Fruit fly (Drosophila melanogaster): Measurements from ENCODE around the gene Rsph9.

Rsph9 gene

DNA sequence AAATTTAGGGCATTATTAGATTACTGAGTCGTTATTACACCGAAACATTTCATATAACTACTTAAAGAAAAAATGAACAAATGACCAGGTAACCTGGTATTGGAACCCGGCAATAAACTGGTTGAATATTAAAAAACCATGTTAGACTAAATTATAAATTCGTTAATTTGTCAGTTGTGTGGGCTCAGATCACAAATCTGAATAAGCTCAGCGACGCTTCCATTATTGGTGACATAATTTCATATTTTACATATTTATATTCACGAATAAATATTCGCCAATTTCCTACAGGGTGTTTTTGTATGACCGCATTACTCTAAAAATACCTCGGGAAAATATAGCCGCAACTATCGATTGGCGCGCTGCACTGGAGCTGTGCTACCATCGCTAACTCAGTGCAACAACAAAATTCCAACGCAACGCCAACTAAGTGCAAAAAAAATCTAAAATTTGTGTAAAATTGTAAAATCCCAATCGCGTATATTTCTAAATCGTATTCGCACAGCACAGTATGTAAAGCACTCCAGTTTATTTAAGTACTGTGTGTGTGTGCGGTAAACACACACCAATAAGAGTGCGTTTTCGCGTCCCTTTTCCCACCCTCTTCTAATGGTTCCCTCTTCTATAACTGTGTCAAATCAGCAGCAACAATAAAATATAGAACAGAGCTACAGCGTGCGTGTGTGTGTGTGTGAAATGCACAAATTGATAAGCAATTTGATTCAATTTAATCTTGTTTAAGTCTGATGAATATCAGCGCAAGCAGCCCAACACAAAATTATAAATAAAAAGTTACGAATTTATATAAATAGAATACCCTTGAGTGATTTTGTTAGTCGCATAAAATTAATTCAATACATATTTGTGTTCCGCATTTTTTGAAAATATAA, 27.9 kb downstream of the Rsph9 start, which contains the start of gene CLIP-190 (continued):
- TF ChIP-seq CG15073 (GFP tag; optimal IDR thresholded peaks at IDR 0.05): no peak
- peak in 1 of 2 experiments; percentile 65 for TF ChIP-seq Pdp1 (GFP tag; optimal IDR thresholded peaks at IDR 0.05)
- TF ChIP-seq CG14014 (GFP tag; IDR thresholded peaks at IDR 0.05): no peak
- no peak for TF ChIP-seq en (GFP tag; optimal IDR thresholded peaks at IDR 0.05)
- TF ChIP-seq Antp (GFP tag; optimal IDR thresholded peaks at IDR 0.05): peak; percentile 39
- no peak for TF ChIP-seq wek (GFP tag; optimal IDR thresholded peaks at IDR 0.05)
- TF ChIP-seq lab (GFP tag; optimal IDR thresholded peaks at IDR 0.05): no peak
- no peak for TF ChIP-seq CG7745 (tag; optimal IDR thresholded peaks at IDR 0.05)
- no peak for TF ChIP-seq Hand (GFP tag; optimal IDR thresholded peaks at IDR 0.05)
- no peak for TF ChIP-seq CG5245 (GFP tag; optimal IDR thresholded peaks at IDR 0.05)
- TF ChIP-seq fd64A (GFP tag; optimal IDR thresholded peaks at IDR 0.05): no peak
- no peak for TF ChIP-seq grau (tag; optimal IDR thresholded peaks at IDR 0.05)
- TF ChIP-seq Doc3 (GFP tag; IDR thresholded peaks at IDR 0.05; ENCODE audit: partially characterized antibody): peak; percentile 39; the same call in 1 of the 3 replicates
- TF ChIP-seq jumu (GFP tag; optimal IDR thresholded peaks at IDR 0.05): peak; percentile 3
- peak; percentile 1 for TF ChIP-seq E2f2 (GFP tag; IDR thresholded peaks at IDR 0.05)
- TF ChIP-seq zfh1 (GFP tag; IDR thresholded peaks at IDR 0.05): no peak
- no peak for TF ChIP-seq CG1602 (GFP tag; optimal IDR thresholded peaks at IDR 0.05)
- peak; percentile 11 for TF ChIP-seq phol (tag; optimal IDR thresholded peaks at IDR 0.05)
- TF ChIP-seq row (GFP tag; IDR thresholded peaks at IDR 0.05): peak; percentile 87
- TF ChIP-seq CG4360 (GFP tag; IDR thresholded peaks at IDR 0.05): peak; percentile 74
- TF ChIP-seq Oaz (GFP tag; IDR thresholded peaks at IDR 0.05): no peak
- no peak for TF ChIP-seq CG10565 (GFP tag; optimal IDR thresholded peaks at IDR 0.05)
- peak; percentile 8 to 26 for TF ChIP-seq dpn (GFP tag; optimal IDR thresholded peaks at IDR 0.05)
- peak; percentile 12 for TF ChIP-seq tna (GFP tag; IDR thresholded peaks at IDR 0.05; ENCODE audit: partially characterized antibody)
- TF ChIP-seq ems (GFP tag; optimal IDR thresholded peaks at IDR 0.05): no peak
- peak; percentile 65 for TF ChIP-seq Scr (GFP tag; IDR thresholded peaks at IDR 0.05; ENCODE audit: partially characterized antibody)
- TF ChIP-seq CG9932 (GFP tag; IDR thresholded peaks at IDR 0.05): peak; percentile 68
- no peak for TF ChIP-seq CG14050 (GFP tag; IDR thresholded peaks at IDR 0.05)
- no peak for TF ChIP-seq bsh (GFP tag; optimal IDR thresholded peaks at IDR 0.05)
- peak; percentile 81 for TF ChIP-seq crol (GFP tag; IDR thresholded peaks at IDR 0.05)
- no peak for TF ChIP-seq CG2129 (GFP tag; IDR thresholded peaks at IDR 0.05; ENCODE audit: partially characterized antibody)
- TF ChIP-seq CG31224 (GFP tag; IDR thresholded peaks at IDR 0.05): no peak
- no peak for TF ChIP-seq ash1 (GFP tag; optimal IDR thresholded peaks at IDR 0.05)
- no peak for TF ChIP-seq ATbp (GFP tag; optimal IDR thresholded peaks at IDR 0.05)
- 0 out of 3 replicates have a peak, but pooled peaks have one; percentile 20 for TF ChIP-seq tgo (GFP tag; IDR thresholded peaks at IDR 0.05)
- 0 out of 3 replicates have a peak, but pooled peaks have one; percentile 9 for TF ChIP-seq dysf (GFP tag; IDR thresholded peaks at IDR 0.05)
- TF ChIP-seq CG17361 (GFP tag; IDR thresholded peaks at IDR 0.05): 0 out of 3 replicates have a peak, but pooled peaks have one; percentile 13
- TF ChIP-seq tx (GFP tag; optimal IDR thresholded peaks at IDR 0.05): no peak
- peak; percentile 6 for TF ChIP-seq HLH54F (GFP tag; optimal IDR thresholded peaks at IDR 0.05)
- peak; percentile 56 for TF ChIP-seq sd (tag; optimal IDR thresholded peaks at IDR 0.05)
- no peak for TF ChIP-seq da (GFP tag; optimal IDR thresholded peaks at IDR 0.05)
- TF ChIP-seq onecut (GFP tag; IDR thresholded peaks at IDR 0.05): no peak
- TF ChIP-seq Rx (GFP tag; IDR thresholded peaks at IDR 0.05): no peak
- TF ChIP-seq Ets97D (GFP tag; optimal IDR thresholded peaks at IDR 0.05): peak; percentile 27
- no peak for TF ChIP-seq wor (GFP tag; IDR thresholded peaks at IDR 0.05)
- peak; percentile 70 for TF ChIP-seq CG13287 (GFP tag; IDR thresholded peaks at IDR 0.05; ENCODE audit: partially characterized antibody)
- peak; percentile 15 for TF ChIP-seq ind (GFP tag; optimal IDR thresholded peaks at IDR 0.05)
- TF ChIP-seq gsb-n (tag; optimal IDR thresholded peaks at IDR 0.05): no peak
- no peak for TF ChIP-seq CG6689 (GFP tag; IDR thresholded peaks at IDR 0.05)
